Fruit fly (Drosophila melanogaster) whole organism, embryonic: ENCODE results near the gene CG8861.

Source experiments
- Ada2b ChIP-seq: fragments of 200-800 bp; sonication (Bioruptor generic); IDR thresholded peaks from 2 replicates; pipeline ENCODE4 v1.3.6; 2022; ENCODE audit warnings: missing biosample characterization, missing genetic modification characterization
- B-H1 ChIP-seq: fragments of 200-800 bp; sonication (Bioruptor generic); IDR thresholded peaks from 3 replicates; pipeline ENCODE4 v1.3.6; 2022; ENCODE audit warnings: missing biosample characterization, missing genetic modification characterization
- CG10147 ChIP-seq: fragments of 200-800 bp; sonication (Bioruptor generic); optimal IDR thresholded peaks from 2 replicates; lab custom pipeline; 2019; ENCODE audit warnings: missing biosample characterization, mild to moderate bottlenecking, missing genetic modification characterization, moderate library complexity
- CG10654 ChIP-seq: fragments of 200-800 bp; sonication (Bioruptor generic); optimal IDR thresholded peaks from 2 replicates; lab custom pipeline; 2016; ENCODE audit warnings: missing biosample characterization, missing genetic modification characterization
- CG1233 ChIP-seq: fragments of 200-800 bp; sonication (Bioruptor generic); optimal IDR thresholded peaks from 4 replicates; lab custom pipeline; 2018; ENCODE audit warnings: missing biosample characterization, mild to moderate bottlenecking, missing genetic modification characterization
- CG14014 ChIP-seq: fragments of 200-800 bp; sonication (Bioruptor generic); IDR thresholded peaks from 2 replicates; pipeline ENCODE4 v1.3.6; 2022; ENCODE audit warnings: missing biosample characterization, missing genetic modification characterization
- CG14860 ChIP-seq: fragments of 200-800 bp; sonication (Bioruptor generic); IDR thresholded peaks from 3 replicates; pipeline ENCODE4 v1.3.6; 2022; ENCODE audit warnings: missing biosample characterization, missing genetic modification characterization; ENCODE audit not compliant: partially characterized antibody
- CG15269 ChIP-seq: fragments of 200-800 bp; sonication (Bioruptor generic); optimal IDR thresholded peaks from 2 replicates; lab custom pipeline; 2018; ENCODE audit warnings: missing biosample characterization, mild to moderate bottlenecking, missing genetic modification characterization, moderate library complexity
- CG17359 ChIP-seq: fragments of 200-800 bp; sonication (Bioruptor generic); optimal IDR thresholded peaks from 3 replicates; lab custom pipeline; 2018; ENCODE audit warnings: missing biosample characterization, mild to moderate bottlenecking, missing genetic modification characterization, moderate library complexity
- CG17829 ChIP-seq: fragments of 200-800 bp; optimal IDR thresholded peaks from 2 replicates; lab custom pipeline; 2019; ENCODE audit warnings: missing biosample characterization, mild to moderate bottlenecking, missing genetic modification characterization, moderate library complexity
- CG32767 ChIP-seq: fragments of 200-800 bp; sonication (Bioruptor generic); IDR thresholded peaks from 2 replicates; pipeline ENCODE4 v1.3.6; 2022; ENCODE audit warnings: missing biosample characterization, missing genetic modification characterization
- CG4730 ChIP-seq: fragments of 200-800 bp; sonication (Bioruptor generic); IDR thresholded peaks from 2 replicates; pipeline ENCODE4 v1.3.6; 2022; ENCODE audit warnings: missing biosample characterization, missing genetic modification characterization
- CG5245 ChIP-seq: fragments of 200-800 bp; sonication (Bioruptor generic); optimal IDR thresholded peaks from 3 replicates; lab custom pipeline; 2016; ENCODE audit warnings: missing biosample characterization, missing genetic modification characterization
- CG7928 ChIP-seq: fragments of 200-800 bp; sonication (Bioruptor generic); optimal IDR thresholded peaks from 2 replicates; lab custom pipeline; 2017; ENCODE audit warnings: missing biosample characterization, mild to moderate bottlenecking, missing genetic modification characterization
- CG8281 ChIP-seq: fragments of 200-800 bp; sonication (Bioruptor generic); optimal IDR thresholded peaks from 2 replicates; lab custom pipeline; 2018; ENCODE audit warnings: missing biosample characterization, mild to moderate bottlenecking, missing genetic modification characterization, moderate library complexity
- CG8388 ChIP-seq: fragments of 200-800 bp; sonication (Bioruptor generic); optimal IDR thresholded peaks from 2 replicates; lab custom pipeline; 2019; ENCODE audit warnings: missing biosample characterization, mild to moderate bottlenecking, missing genetic modification characterization, moderate library complexity
- CG8924 ChIP-seq: fragments of 200-800 bp; optimal IDR thresholded peaks from 3 replicates; lab custom pipeline; 2019; ENCODE audit warnings: missing biosample characterization, mild to moderate bottlenecking, missing genetic modification characterization, moderate library complexity
- CHES-1-like ChIP-seq: fragments of 200-800 bp; sonication (Bioruptor generic); optimal IDR thresholded peaks from 2 replicates; lab custom pipeline; 2016; ENCODE audit warnings: missing biosample characterization, missing genetic modification characterization
- Chrac-16 ChIP-seq: fragments of 200-800 bp; sonication (Bioruptor generic); optimal IDR thresholded peaks from 3 replicates; lab custom pipeline; 2016; ENCODE audit warnings: missing biosample characterization, missing genetic modification characterization
- E2f1 ChIP-seq: fragments of 200-800 bp; sonication (Bioruptor generic); IDR thresholded peaks from 2 replicates; pipeline ENCODE4 v1.3.6; 2022; ENCODE audit warnings: missing biosample characterization, missing genetic modification characterization
- Gug ChIP-seq: fragments of 200-800 bp; sonication (Bioruptor generic); IDR thresholded peaks from 4 replicates; pipeline ENCODE4 v1.3.6; 2022; ENCODE audit warnings: missing biosample characterization, missing genetic modification characterization
- PHDP ChIP-seq: fragments of 200-800 bp; sonication (Bioruptor generic); optimal IDR thresholded peaks from 3 replicates; lab custom pipeline; 2018; ENCODE audit warnings: missing biosample characterization, mild to moderate bottlenecking, missing genetic modification characterization, moderate library complexity
- Rx ChIP-seq: fragments of 200-800 bp; sonication (Bioruptor generic); IDR thresholded peaks from 2 replicates; pipeline ENCODE4 v1.3.6; 2022; ENCODE audit warnings: missing biosample characterization, missing genetic modification characterization
- Sox102F ChIP-seq: fragments of 200-800 bp; sonication (Bioruptor generic); optimal IDR thresholded peaks from 2 replicates; lab custom pipeline; 2018; ENCODE audit warnings: missing biosample characterization, mild to moderate bottlenecking, missing genetic modification characterization, moderate library complexity
- ap ChIP-seq: fragments of 200-800 bp; sonication (Bioruptor generic); IDR thresholded peaks from 2 replicates; pipeline ENCODE4 v1.3.6; 2022; ENCODE audit warnings: missing biosample characterization, missing genetic modification characterization
- cad ChIP-seq: fragments of >200 bp; optimal IDR thresholded peaks from 2 replicates; lab custom pipeline; 2017; ENCODE audit warnings: missing biosample characterization, missing genetic modification characterization
- chif ChIP-seq, 2 experiments: fragments of 200-800 bp; sonication (Bioruptor generic); optimal IDR thresholded peaks; 3 replicates each; lab custom pipeline; 2016; ENCODE audit warnings: missing biosample characterization in 2 of 2, missing genetic modification characterization in 2 of 2
- dan ChIP-seq: fragments of 200-800 bp; sonication (Bioruptor generic); IDR thresholded peaks from 2 replicates; pipeline ENCODE4 v1.3.6; 2022; ENCODE audit warnings: missing biosample characterization, missing genetic modification characterization
- esg ChIP-seq: fragments of 200-800 bp; sonication (Bioruptor generic); conservative IDR thresholded peaks from 2 replicates; pipeline ENCODE4 v1.3.6; 2022; ENCODE audit warnings: missing biosample characterization, missing genetic modification characterization
- ewg ChIP-seq: fragments of 200-800 bp; sonication (Bioruptor generic); optimal IDR thresholded peaks from 3 replicates; lab custom pipeline; 2017; ENCODE audit warnings: mild to moderate bottlenecking, missing biosample characterization, missing genetic modification reagents, missing genetic modification characterization
- fd96Cb ChIP-seq: fragments of 200-800 bp; sonication (Bioruptor generic); optimal IDR thresholded peaks from 2 replicates; lab custom pipeline; 2018; ENCODE audit warnings: missing biosample characterization, mild to moderate bottlenecking, missing genetic modification characterization, moderate library complexity
- ken ChIP-seq: fragments of 200-800 bp; sonication (Bioruptor generic); IDR thresholded peaks from 3 replicates; pipeline ENCODE4 v1.3.6; 2022; ENCODE audit warnings: missing biosample characterization, missing genetic modification characterization
- lab ChIP-seq: fragments of 200-800 bp; sonication (Bioruptor generic); optimal IDR thresholded peaks from 3 replicates; lab custom pipeline; 2017; ENCODE audit warnings: missing biosample characterization, missing genetic modification characterization, mild to moderate bottlenecking, moderate library complexity, missing genetic modification reagents
- lbe ChIP-seq: fragments of 200-800 bp; sonication (Bioruptor generic); optimal IDR thresholded peaks from 2 replicates; lab custom pipeline; 2016; ENCODE audit warnings: missing biosample characterization, mild to moderate bottlenecking, missing genetic modification characterization
- onecut ChIP-seq: fragments of 200-800 bp; sonication (Bioruptor generic); IDR thresholded peaks from 2 replicates; pipeline ENCODE4 v1.3.6; 2022; ENCODE audit warnings: missing biosample characterization, missing genetic modification characterization
- peb ChIP-seq: fragments of 200-800 bp; sonication (Bioruptor generic); IDR thresholded peaks from 2 replicates; pipeline ENCODE4 v1.3.6; 2022; ENCODE audit warnings: missing biosample characterization, missing genetic modification characterization
- phol ChIP-seq: fragments of 200-800 bp; sonication (Bioruptor generic); optimal IDR thresholded peaks from 3 replicates; lab custom pipeline; 2018; ENCODE audit warnings: missing biosample characterization, mild to moderate bottlenecking, missing genetic modification characterization, moderate library complexity
- pnt ChIP-seq: fragments of 200-800 bp; sonication (Bioruptor generic); optimal IDR thresholded peaks from 3 replicates; lab custom pipeline; 2016; ENCODE audit warnings: missing biosample characterization, missing genetic modification characterization
- pum ChIP-seq: fragments of 200-800 bp; sonication (Bioruptor generic); optimal IDR thresholded peaks from 2 replicates; lab custom pipeline; 2016; ENCODE audit warnings: missing biosample characterization, missing genetic modification characterization
- row ChIP-seq: fragments of 200-800 bp; sonication (Bioruptor generic); IDR thresholded peaks from 3 replicates; pipeline ENCODE4 v1.3.6; 2022; ENCODE audit warnings: missing biosample characterization, missing genetic modification characterization
- sisA ChIP-seq: fragments of 200-800 bp; sonication (Bioruptor generic); IDR thresholded peaks from 2 replicates; pipeline ENCODE4 v1.3.6; 2022; ENCODE audit warnings: missing biosample characterization, missing genetic modification characterization
- slbo ChIP-seq: fragments of 200-800 bp; sonication (Bioruptor generic); IDR thresholded peaks from 2 replicates; pipeline ENCODE4 v1.3.6; 2022; ENCODE audit warnings: missing biosample characterization, missing genetic modification characterization
- ssp ChIP-seq: fragments of 200-800 bp; sonication (Bioruptor generic); IDR thresholded peaks from 2 replicates; pipeline ENCODE4 v1.3.6; 2022; ENCODE audit warnings: missing biosample characterization, missing genetic modification characterization
- unpg ChIP-seq: fragments of 200-800 bp; sonication (Bioruptor generic); optimal IDR thresholded peaks from 3 replicates; lab custom pipeline; 2018; ENCODE audit warnings: missing biosample characterization, mild to moderate bottlenecking, missing genetic modification characterization, moderate library complexity
- wdn ChIP-seq: fragments of 200-800 bp; sonication (Bioruptor generic); IDR thresholded peaks from 2 replicates; pipeline ENCODE4 v1.3.6; 2022; ENCODE audit warnings: missing biosample characterization, missing genetic modification characterization

Gene CG8861

DNA sequence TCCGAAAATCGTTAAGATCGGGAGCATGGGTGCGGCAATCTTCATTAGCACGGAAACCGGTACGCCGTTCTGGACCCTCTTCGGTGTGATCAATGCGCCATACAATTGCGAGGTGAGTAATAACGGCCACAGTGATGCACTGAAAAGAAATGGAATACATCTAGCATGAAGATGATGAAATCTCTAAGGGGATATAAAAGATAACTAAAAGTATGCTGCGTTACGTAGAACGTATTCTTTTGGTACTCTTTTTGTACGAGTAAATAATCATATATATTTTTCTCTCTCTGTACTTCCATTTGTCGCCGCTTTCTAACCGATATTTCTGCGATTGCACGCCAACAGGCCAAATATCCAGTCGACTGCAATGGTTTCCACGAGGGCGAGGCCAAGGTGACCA lies 77.4 kb downstream of the CG8861 start (continued):
- no peak for TF ChIP-seq dan (GFP tag; lab: Robert Waterston, UW)
- no peak for TF ChIP-seq onecut
- TF ChIP-seq wdn (GFP tag; lab: Robert Waterston, UW) = no peak
- TF ChIP-seq slbo (GFP tag; lab: Robert Waterston, UW) = peak; percentile 27; the same call in 1 of the 2 replicates
- TF ChIP-seq pnt (GFP tag; lab: Kevin White, UChicago) = peak; percentile 8
- TF ChIP-seq CG4730 (GFP tag; lab: Robert Waterston, UW) = 0 out of 2 replicates have a peak, but pooled peaks have one; percentile 45
- peak; percentile 51 for TF ChIP-seq Sox102F (GFP tag; lab: Kevin White, UChicago)
- peak; percentile 5 for TF ChIP-seq ewg (GFP tag; lab: Kevin White, UChicago)
- no peak; the same call in 1 of the 2 replicates for TF ChIP-seq Rx (GFP tag; lab: Robert Waterston, UW)
- TF ChIP-seq CG10147 (GFP tag; lab: Kevin White, UChicago) = no peak
- TF ChIP-seq pum = no peak
- TF ChIP-seq row (GFP tag; lab: Robert Waterston, UW) = peak; percentile 53
- no peak for TF ChIP-seq CG14014 (GFP tag; lab: Robert Waterston, UW)
- TF ChIP-seq peb (GFP tag; lab: Robert Waterston, UW) = no peak
- TF ChIP-seq CG5245 (GFP tag; lab: Kevin White, UChicago) = no peak
- peak; percentile 39 for TF ChIP-seq ap (GFP tag; lab: Robert Waterston, UW)
- TF ChIP-seq CG8281 = no peak
- peak; percentile 39 for TF ChIP-seq CG17829 (tag; lab: Kevin White, UChicago)
- TF ChIP-seq lbe = peak; percentile 74
- TF ChIP-seq esg (GFP tag; lab: Robert Waterston, UW) = peak; percentile 19; the same call in 1 of the 2 replicates
- TF ChIP-seq ken (GFP tag; lab: Robert Waterston, UW) = peak; percentile 33; the same call in 1 of the 3 replicates
- TF ChIP-seq E2f1 (GFP tag; lab: Robert Waterston, UW) = peak; percentile 35; the same call in 1 of the 2 replicates
- peak; percentile 30; the same call in 1 of the 2 replicates for TF ChIP-seq Ada2b (GFP tag; lab: Robert Waterston, UW)
- TF ChIP-seq cad (GFP tag; lab: Kevin White, UChicago) = no peak
- TF ChIP-seq CG8388 (GFP tag; lab: Kevin White, UChicago) = peak; percentile 25
- no peak for TF ChIP-seq PHDP (tag; lab: Kevin White, UChicago)
- no peak for TF ChIP-seq CHES-1-like
- TF ChIP-seq CG32767 (GFP tag; lab: Robert Waterston, UW) = 0 out of 2 replicates have a peak, but pooled peaks have one; percentile 17
- peak; percentile 46 for TF ChIP-seq CG17359
- no peak for TF ChIP-seq CG7928 (GFP tag; lab: Kevin White, UChicago)
- no peak for TF ChIP-seq CG1233 (GFP tag; lab: Kevin White, UChicago)
- TF ChIP-seq fd96Cb (tag; lab: Kevin White, UChicago) = peak; percentile 40
- TF ChIP-seq CG8924 = peak; percentile 11
- no peak for TF ChIP-seq lab
- TF ChIP-seq sisA = peak; percentile 27; the same call in 1 of the 2 replicates
- no peak for TF ChIP-seq CG14860 (GFP tag; lab: Robert Waterston, UW)
- TF ChIP-seq phol (tag; lab: Kevin White, UChicago) = peak; percentile 31
- no peak for TF ChIP-seq CG15269 (tag; lab: Kevin White, UChicago)
- peak; percentile 30 for TF ChIP-seq unpg (GFP tag; lab: Kevin White, UChicago)
- TF ChIP-seq chif (GFP tag; optimal IDR thresholded peaks at IDR 0.05; lab: Kevin White, UChicago) = peak in 1 of 2 experiments; percentile 23
- peak; percentile 18 for TF ChIP-seq Chrac-16 (GFP tag; lab: Kevin White, UChicago)
- peak; percentile 0 for TF ChIP-seq CG10654 (GFP tag; lab: Kevin White, UChicago)
- no peak for TF ChIP-seq ssp
- TF ChIP-seq B-H1 (GFP tag; lab: Robert Waterston, UW) = no peak
- no peak for TF ChIP-seq Gug (GFP tag; lab: Robert Waterston, UW)
